Worm (Caenorhabditis elegans) whole organism, L4/young adult: ENCODE data around the gene ceh-100.

Experiments
- W03F9.2 ChIP-seq: fragments of 150-350 bp; optimal IDR thresholded peaks from 2 replicates; lab custom pipeline; 2014; ENCODE audit warnings: missing biosample characterization, missing genetic modification characterization
- dao-5 ChIP-seq: sonication (generic microtip); optimal IDR thresholded peaks from 2 replicates; lab custom pipeline; 2016; ENCODE audit warnings: missing genotype, missing genetic modification characterization, moderate library complexity, missing compliant biosample characterization
- him-1 ChIP-seq: sonication (generic microtip); optimal IDR thresholded peaks from 2 replicates; lab custom pipeline; 2016; ENCODE audit warnings: missing genotype, missing genetic modification reagents, missing genetic modification characterization, missing compliant biosample characterization

ceh-100 gene

DNA sequence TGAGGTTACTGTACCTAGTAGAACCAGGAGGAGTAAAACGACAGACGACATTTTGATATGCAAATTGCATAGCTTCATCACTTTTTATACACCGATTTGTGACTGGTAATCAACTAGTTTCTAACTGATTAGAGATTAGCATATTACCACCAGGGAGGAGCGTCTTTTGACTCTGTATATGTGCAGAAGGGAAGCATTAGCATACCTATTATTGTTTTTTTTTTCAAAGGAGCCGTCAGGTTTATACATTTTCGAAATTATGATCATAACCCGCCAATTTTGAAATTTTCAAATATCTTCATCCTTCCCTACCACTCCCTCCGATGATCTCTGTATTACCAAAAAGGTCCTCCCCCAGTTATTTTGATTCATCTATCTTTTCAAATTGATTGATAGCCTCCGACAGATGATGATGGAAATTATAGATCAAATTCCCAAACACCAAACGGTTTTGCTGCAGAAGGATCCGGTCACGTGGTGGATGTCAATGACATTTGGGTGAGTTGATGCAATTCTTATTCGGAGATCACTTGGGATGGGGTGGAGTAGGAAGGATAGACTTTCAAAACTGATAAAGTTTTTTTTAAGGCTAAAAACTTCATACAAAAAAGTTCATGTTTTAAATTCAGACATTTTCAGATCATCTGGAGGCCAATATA, 18.6 kb upstream of the ceh-100 start, which contains the start of gene nspe-8:
TSS of gene nspe-8 (minus strand) at position 51 of the 659 bp plus-strand sequence.
- TF ChIP-seq dao-5 (tag; lab: Kevin White, UChicago) (no peak), him-1 (tag; lab: Kevin White, UChicago) (no peak), W03F9.2 (tag; lab: Kevin White, UChicago) (no peak)

ce11 chrII:12620764-12621163, 17.3 kb upstream of the ceh-100 start, which contains the start of gene nspe-1:
Gene nspe-1, minus strand, starts transcription at chrII:12620864.
- TF ChIP-seq him-1 (tag; lab: Kevin White, UChicago) (no peak), dao-5 (tag; lab: Kevin White, UChicago) (no peak)

ce11 chrII:12619288-12619687, 15.8 kb upstream of the ceh-100 start, which contains the start of gene nspe-2:
Gene nspe-2, minus strand, starts transcription at chrII:12619388.
- no peak for TF ChIP-seq him-1 (tag; lab: Kevin White, UChicago)
- TF ChIP-seq W03F9.2 (tag; lab: Kevin White, UChicago), result no peak
- no peak for TF ChIP-seq dao-5 (tag; lab: Kevin White, UChicago)

DNA sequence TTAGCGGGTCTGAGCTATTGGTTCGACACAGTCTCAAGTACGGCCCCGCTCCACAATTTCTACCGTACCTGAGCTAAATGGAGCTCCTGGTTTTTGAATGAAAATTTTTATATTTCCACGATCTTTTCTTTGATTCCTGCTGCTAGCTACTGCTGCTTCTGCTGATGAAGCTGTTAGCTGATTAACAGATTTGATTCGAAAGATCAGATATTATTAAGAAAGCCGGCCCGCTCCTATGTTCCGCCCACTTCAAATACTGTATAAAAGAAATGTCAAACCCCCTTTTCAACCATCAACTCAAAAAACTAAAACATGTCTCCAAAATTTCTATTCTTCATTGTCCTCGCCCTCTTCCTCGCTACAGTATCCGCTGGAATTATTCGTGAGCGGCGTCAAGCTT, 14.1 kb upstream of the ceh-100 start, which contains the start of gene nspe-3:
TSS of gene nspe-3 (plus strand) at position 301 of the 400 bp plus-strand sequence.
- TF ChIP-seq dao-5 (tag; lab: Kevin White, UChicago), result no peak

- TF ChIP-seq dao-5 (tag; lab: Kevin White, UChicago) (no peak), him-1 (tag; lab: Kevin White, UChicago) (no peak), W03F9.2 (tag; lab: Kevin White, UChicago) (no peak)
Measured at ce11 chrII:12616081-12616480, 12.6 kb upstream of the ceh-100 start, which contains the start of gene nspe-6. Gene nspe-6, minus strand, starts transcription at chrII:12616181.

- TF ChIP-seq dao-5 (tag; lab: Kevin White, UChicago), result no peak
Measured at ce11 chrII:12615413-12615812, 11.9 kb upstream of the ceh-100 start.

DNA sequence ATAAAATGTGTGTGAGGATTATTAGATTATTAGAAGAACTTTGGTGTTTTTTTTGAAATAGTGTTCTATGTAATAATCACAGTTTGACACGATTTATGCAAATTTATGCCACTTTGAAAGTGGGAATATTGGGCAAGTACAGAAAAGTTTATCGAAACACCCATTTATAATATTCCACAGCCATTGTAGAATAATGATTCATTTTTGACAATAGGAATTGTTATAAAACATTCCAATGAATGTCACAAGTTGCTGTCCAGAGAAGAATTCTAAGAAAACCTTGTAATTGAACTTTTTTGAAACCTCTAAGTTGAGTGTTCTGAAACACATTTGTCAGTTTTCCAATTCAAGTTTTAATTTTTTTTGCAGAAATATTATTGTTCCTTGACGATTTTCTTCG, 8.7 kb upstream of the ceh-100 start, which contains the start of gene nspe-4:
TSS of gene nspe-4 (plus strand) at position 301 of the 400 bp plus-strand sequence.
- no peak for TF ChIP-seq him-1 (tag; lab: Kevin White, UChicago)
- TF ChIP-seq W03F9.2 (tag; lab: Kevin White, UChicago), result no peak
- TF ChIP-seq dao-5 (tag; lab: Kevin White, UChicago), result no peak

- TF ChIP-seq W03F9.2 (tag; lab: Kevin White, UChicago), result no peak
- no peak for TF ChIP-seq dao-5 (tag; lab: Kevin White, UChicago)
Measured at ce11 chrII:12608653-12609052, 5.2 kb upstream of the ceh-100 start, which contains the start of gene Y38E10A.9. Gene Y38E10A.9, plus strand, starts transcription at chrII:12608953.

ce11 chrII:12606900-12607299, 3.4 kb upstream of the ceh-100 start, which contains the start of gene Y38E10A.8:
Gene Y38E10A.8, plus strand, starts transcription at chrII:12607200.
- TF ChIP-seq W03F9.2 (tag; lab: Kevin White, UChicago) (no peak), him-1 (tag; lab: Kevin White, UChicago) (no peak), dao-5 (tag; lab: Kevin White, UChicago) (no peak)

ce11 chrII:12606108-12606507, 2.6 kb upstream of the ceh-100 start:
- TF ChIP-seq W03F9.2 (tag; lab: Kevin White, UChicago) (no peak), dao-5 (tag; lab: Kevin White, UChicago) (no peak), him-1 (tag; lab: Kevin White, UChicago) (no peak)

ce11 chrII:12580952-12581351, 22.5 kb downstream of the ceh-100 start, which contains the start of gene clec-4:
Gene clec-4, minus strand, starts transcription at chrII:12581113.
- TF ChIP-seq dao-5 (tag; lab: Kevin White, UChicago), result no peak

DNA sequence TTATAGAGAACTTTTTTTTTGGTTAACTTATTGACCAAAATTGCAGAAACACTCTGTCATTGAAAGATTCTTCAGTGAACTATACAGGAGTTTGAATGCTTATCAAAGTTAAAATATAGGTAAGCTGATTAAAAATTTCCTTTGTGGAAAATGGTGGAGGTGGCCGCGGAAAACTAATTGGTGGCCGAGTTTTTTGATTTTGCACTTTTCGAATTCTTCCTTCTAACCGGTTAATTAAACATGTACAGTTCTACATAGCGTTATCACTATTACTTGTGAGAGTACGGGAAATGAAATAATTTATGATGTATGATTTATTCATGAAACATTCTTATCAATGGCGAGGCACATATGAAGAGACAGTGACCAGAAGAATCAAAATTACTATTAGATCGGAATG, 25.7 kb downstream of the ceh-100 start, which contains the start of gene clec-8:
TSS of gene clec-8 (minus strand) at position 308 of the 400 bp plus-strand sequence.
- TF ChIP-seq W03F9.2 (tag; lab: Kevin White, UChicago) (no peak), dao-5 (tag; lab: Kevin White, UChicago) (no peak), him-1 (tag; lab: Kevin White, UChicago) (no peak)

- no peak for TF ChIP-seq W03F9.2 (tag; lab: Kevin White, UChicago)
- no peak for TF ChIP-seq him-1 (tag; lab: Kevin White, UChicago)
- no peak for TF ChIP-seq dao-5 (tag; lab: Kevin White, UChicago)
Measured at ce11 chrII:12574668-12575067, 28.8 kb downstream of the ceh-100 start, which contains the start of gene Y38E10A.3. Gene Y38E10A.3, minus strand, starts transcription at chrII:12574768.

DNA sequence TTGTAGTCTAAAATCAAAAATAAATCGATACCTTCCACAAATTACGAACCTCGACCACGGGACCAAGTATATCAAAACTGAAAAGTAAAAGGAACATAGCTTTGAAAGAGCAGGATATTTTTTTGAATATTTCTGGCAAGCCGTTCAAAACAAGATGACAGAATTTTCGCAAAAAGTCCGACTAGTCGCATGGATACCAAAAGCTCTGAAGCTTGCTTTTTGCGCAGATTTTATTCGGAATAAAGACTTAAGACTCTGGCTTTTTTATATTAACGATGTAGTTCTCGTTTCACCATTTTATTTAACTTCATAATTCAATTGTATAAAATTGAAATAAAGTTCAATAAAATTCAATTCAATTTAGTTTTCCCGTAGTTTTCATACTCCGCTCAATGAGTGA, 29.9 kb downstream of the ceh-100 start, which contains the start of gene Y38E10A.2:
TSS of gene Y38E10A.2 (minus strand) at position 101 of the 400 bp plus-strand sequence.
- no peak for TF ChIP-seq dao-5 (tag; lab: Kevin White, UChicago)
- no peak for TF ChIP-seq him-1 (tag; lab: Kevin White, UChicago)
- TF ChIP-seq W03F9.2 (tag; lab: Kevin White, UChicago), result no peak
